Fruit fly (Drosophila melanogaster) whole organism, embryonic: ENCODE data around the gene Crz.
A peak's percentile ranks its signal among the peaks of the same experiment; 100 is the strongest.

ENCODE experiments used
- Asciz ChIP-seq: fragments of 200-800 bp; sonication (Bioruptor generic); optimal IDR thresholded peaks from 2 replicates; lab custom pipeline; 2017; ENCODE audit warnings: missing biosample characterization, mild to moderate bottlenecking, missing genetic modification characterization, missing genetic modification reagents
- CG10366 ChIP-seq: fragments of 200-800 bp; sonication (Bioruptor generic); IDR thresholded peaks from 2 replicates; pipeline ENCODE4 v1.3.6; 2022; ENCODE audit warnings: missing biosample characterization, missing genetic modification characterization
- CG10979 ChIP-seq: fragments of 200-800 bp; sonication (Bioruptor generic); optimal IDR thresholded peaks from 2 replicates; lab custom pipeline; 2018; ENCODE audit warnings: missing biosample characterization, mild to moderate bottlenecking, missing genetic modification characterization, moderate library complexity
- CG13424 ChIP-seq: fragments of 200-800 bp; sonication (Bioruptor generic); optimal IDR thresholded peaks from 2 replicates; lab custom pipeline; 2019; ENCODE audit warnings: missing biosample characterization, mild to moderate bottlenecking, missing genetic modification characterization, moderate library complexity
- CG14667 ChIP-seq: fragments of 200-800 bp; sonication (Bioruptor generic); IDR thresholded peaks from 2 replicates; pipeline ENCODE4 v1.3.6; 2022; ENCODE audit warnings: missing biosample characterization, missing genetic modification characterization
- CG1602 ChIP-seq: fragments of 200-800 bp; sonication (Bioruptor generic); optimal IDR thresholded peaks from 3 replicates; lab custom pipeline; 2016; ENCODE audit warnings: missing biosample characterization, missing genetic modification characterization
- CG17328 ChIP-seq: fragments of 200-800 bp; sonication (Bioruptor generic); IDR thresholded peaks from 2 replicates; pipeline ENCODE4 v1.3.6; 2022; ENCODE audit warnings: missing biosample characterization, missing genetic modification characterization
- CG18262 ChIP-seq: fragments of 200-800 bp; optimal IDR thresholded peaks from 3 replicates; lab custom pipeline; 2019; ENCODE audit warnings: missing biosample characterization, mild to moderate bottlenecking, missing genetic modification characterization, moderate library complexity
- CG18476 ChIP-seq: fragments of 200-800 bp; sonication (Bioruptor generic); optimal IDR thresholded peaks from 2 replicates; lab custom pipeline; 2016; ENCODE audit warnings: missing biosample characterization, mild to moderate bottlenecking, missing genetic modification characterization
- CG18599 ChIP-seq: fragments of 200-800 bp; sonication (Bioruptor generic); optimal IDR thresholded peaks from 3 replicates; lab custom pipeline; 2017; ENCODE audit warnings: missing biosample characterization, missing genetic modification characterization, mild to moderate bottlenecking, moderate library complexity, missing genetic modification reagents
- CG2678 ChIP-seq: fragments of 200-800 bp; sonication (Bioruptor generic); optimal IDR thresholded peaks from 3 replicates; lab custom pipeline; 2019; ENCODE audit warnings: missing biosample characterization, mild to moderate bottlenecking, missing genetic modification characterization, moderate library complexity
- CG31441 ChIP-seq: fragments of 200-800 bp; sonication (Bioruptor generic); IDR thresholded peaks from 2 replicates; pipeline ENCODE4 v1.3.6; 2022; ENCODE audit warnings: missing biosample characterization, missing genetic modification characterization
- CG5180 ChIP-seq: fragments of 200-800 bp; sonication (Bioruptor generic); optimal IDR thresholded peaks from 3 replicates; lab custom pipeline; 2017; ENCODE audit warnings: missing biosample characterization, missing genetic modification characterization, mild to moderate bottlenecking, moderate library complexity, missing genetic modification reagents
- CG6175 ChIP-seq: fragments of 200-800 bp; sonication (Bioruptor generic); IDR thresholded peaks from 3 replicates; pipeline ENCODE4 v1.3.6; 2022; ENCODE audit warnings: missing biosample characterization, missing genetic modification characterization
- CG6272 ChIP-seq: fragments of 200-800 bp; sonication (Bioruptor generic); IDR thresholded peaks from 2 replicates; pipeline ENCODE4 v1.3.6; 2022; ENCODE audit warnings: missing biosample characterization, missing genetic modification characterization
- CG6683 ChIP-seq: fragments of 200-800 bp; sonication (Bioruptor generic); optimal IDR thresholded peaks from 2 replicates; lab custom pipeline; 2017; ENCODE audit warnings: missing biosample characterization, mild to moderate bottlenecking, missing genetic modification characterization, missing genetic modification reagents
- CG6765 ChIP-seq: fragments of 200-800 bp; sonication (Bioruptor generic); optimal IDR thresholded peaks from 3 replicates; lab custom pipeline; 2017; ENCODE audit warnings: missing biosample characterization, mild to moderate bottlenecking, missing genetic modification characterization
- CG9727 ChIP-seq: fragments of 200-800 bp; sonication (Bioruptor generic); optimal IDR thresholded peaks from 3 replicates; lab custom pipeline; 2017; ENCODE audit warnings: missing biosample characterization, mild to moderate bottlenecking, missing genetic modification characterization
- Fer2 ChIP-seq: fragments of 200-800 bp; sonication (Bioruptor generic); optimal IDR thresholded peaks from 2 replicates; lab custom pipeline; 2018; ENCODE audit warnings: missing biosample characterization, mild to moderate bottlenecking, missing genetic modification characterization, moderate library complexity
- Hand ChIP-seq: fragments of 200-800 bp; sonication (Bioruptor generic); optimal IDR thresholded peaks from 2 replicates; lab custom pipeline; 2017; ENCODE audit warnings: mild to moderate bottlenecking, missing biosample characterization, missing genetic modification reagents, missing genetic modification characterization
- Hr3 ChIP-seq: fragments of 200-800 bp; sonication (Bioruptor generic); optimal IDR thresholded peaks from 3 replicates; lab custom pipeline; 2016; ENCODE audit warnings: missing biosample characterization, missing genetic modification characterization
- Hr51 ChIP-seq, 2 experiments: fragments of 200-800 bp; sonication (Bioruptor generic); optimal IDR thresholded peaks; 2 replicates in 1 of 2; 3 replicates in 1 of 2; lab custom pipeline; 2016 to 2018; ENCODE audit warnings: missing biosample characterization in 2 of 2, missing genetic modification characterization in 2 of 2, mild to moderate bottlenecking in 1 of 2, moderate library complexity in 1 of 2
- MTF-1 ChIP-seq: fragments of 200-800 bp; sonication (Bioruptor generic); optimal IDR thresholded peaks from 2 replicates; lab custom pipeline; 2018; ENCODE audit warnings: missing biosample characterization, mild to moderate bottlenecking, missing genetic modification characterization, borderline replicate concordance
- Med ChIP-seq: fragments of 200-800 bp; sonication (Bioruptor generic); peaks from one replicate; lab custom pipeline; 2016; ENCODE audit warnings: missing biosample characterization, missing genetic modification characterization, mild to moderate bottlenecking, inconsistent platforms, moderate library complexity
- NfI ChIP-seq: fragments of 200-800 bp; sonication (Bioruptor generic); optimal IDR thresholded peaks from 3 replicates; lab custom pipeline; 2018; ENCODE audit warnings: missing biosample characterization, mild to moderate bottlenecking, missing genetic modification characterization, moderate library complexity
- Opbp ChIP-seq: fragments of 200-800 bp; sonication (Bioruptor generic); IDR thresholded peaks from 3 replicates; pipeline ENCODE4 v1.3.6; 2022; ENCODE audit warnings: missing biosample characterization, missing genetic modification characterization; ENCODE audit not compliant: partially characterized antibody
- PHDP ChIP-seq: fragments of 200-800 bp; sonication (Bioruptor generic); optimal IDR thresholded peaks from 3 replicates; lab custom pipeline; 2018; ENCODE audit warnings: missing biosample characterization, mild to moderate bottlenecking, missing genetic modification characterization, moderate library complexity
- Six4 ChIP-seq: fragments of 200-800 bp; sonication (Bioruptor generic); optimal IDR thresholded peaks from 2 replicates; lab custom pipeline; 2016; ENCODE audit warnings: missing biosample characterization, missing genetic modification characterization
- Sox102F ChIP-seq: fragments of 200-800 bp; sonication (Bioruptor generic); optimal IDR thresholded peaks from 2 replicates; lab custom pipeline; 2018; ENCODE audit warnings: missing biosample characterization, mild to moderate bottlenecking, missing genetic modification characterization, moderate library complexity
- Spps ChIP-seq: fragments of 200-800 bp; sonication (Bioruptor generic); optimal IDR thresholded peaks from 2 replicates; lab custom pipeline; 2018; ENCODE audit warnings: missing biosample characterization, mild to moderate bottlenecking, missing genetic modification characterization
- Ssrp ChIP-seq: fragments of 200-800 bp; sonication (Bioruptor generic); optimal IDR thresholded peaks from 2 replicates; lab custom pipeline; 2018; ENCODE audit warnings: missing biosample characterization, mild to moderate bottlenecking, missing genetic modification characterization, moderate library complexity
- Vsx1 ChIP-seq: fragments of 200-800 bp; sonication (Bioruptor generic); optimal IDR thresholded peaks from 2 replicates; lab custom pipeline; 2017; ENCODE audit warnings: missing biosample characterization, mild to moderate bottlenecking, missing genetic modification characterization, missing genetic modification reagents
- al ChIP-seq: fragments of 200-800 bp; sonication (Bioruptor generic); IDR thresholded peaks from 2 replicates; pipeline ENCODE4 v1.3.6; 2022; ENCODE audit warnings: missing biosample characterization, missing genetic modification characterization
- amos ChIP-seq: fragments of 200-800 bp; sonication (Bioruptor generic); IDR thresholded peaks from 2 replicates; pipeline ENCODE4 v1.3.6; 2022; ENCODE audit warnings: missing biosample characterization, missing genetic modification characterization; ENCODE audit not compliant: partially characterized antibody
- disco-r ChIP-seq: fragments of 200-800 bp; sonication (Bioruptor generic); optimal IDR thresholded peaks from 2 replicates; lab custom pipeline; 2016; ENCODE audit warnings: missing biosample characterization, missing genetic modification characterization
- dmrt11E ChIP-seq: fragments of 200-800 bp; sonication (Bioruptor generic); optimal IDR thresholded peaks from 3 replicates; lab custom pipeline; 2018; ENCODE audit warnings: missing biosample characterization, mild to moderate bottlenecking, missing genetic modification characterization, moderate library complexity
- esg ChIP-seq: fragments of 200-800 bp; sonication (Bioruptor generic); conservative IDR thresholded peaks from 2 replicates; pipeline ENCODE4 v1.3.6; 2022; ENCODE audit warnings: missing biosample characterization, missing genetic modification characterization
- gcm2 ChIP-seq: fragments of 200-800 bp; sonication (Bioruptor generic); optimal IDR thresholded peaks from 2 replicates; lab custom pipeline; 2016; ENCODE audit warnings: missing biosample characterization, missing genetic modification characterization
- ind ChIP-seq: fragments of 200-800 bp; sonication (Bioruptor generic); optimal IDR thresholded peaks from 3 replicates; lab custom pipeline; 2016; ENCODE audit warnings: missing biosample characterization, missing genetic modification characterization
- lola ChIP-seq, 3 experiments: fragments of >200 bp in 2 of 3; fragments of 200-800 bp in 1 of 3; sonication (Bioruptor generic) in 1 of 3; optimal IDR thresholded peaks; 2 replicates each; lab custom pipeline; 2017 to 2019; ENCODE audit warnings: missing biosample characterization in 3 of 3, missing genetic modification characterization in 3 of 3, mild to moderate bottlenecking in 1 of 3, moderate library complexity in 1 of 3
- nmo ChIP-seq: fragments of 200-800 bp; sonication (Bioruptor generic); optimal IDR thresholded peaks from 2 replicates; lab custom pipeline; 2018; ENCODE audit warnings: missing biosample characterization, mild to moderate bottlenecking, missing genetic modification characterization, moderate library complexity
- repo ChIP-seq: fragments of 200-800 bp; sonication (Bioruptor generic); optimal IDR thresholded peaks from 2 replicates; lab custom pipeline; 2016; ENCODE audit warnings: missing biosample characterization, missing genetic modification characterization
- row ChIP-seq: fragments of 200-800 bp; sonication (Bioruptor generic); IDR thresholded peaks from 3 replicates; pipeline ENCODE4 v1.3.6; 2022; ENCODE audit warnings: missing biosample characterization, missing genetic modification characterization
- salm ChIP-seq: fragments of 200-800 bp; sonication (Bioruptor generic); optimal IDR thresholded peaks from 2 replicates; lab custom pipeline; 2018; ENCODE audit warnings: missing biosample characterization, mild to moderate bottlenecking, missing genetic modification characterization
- sens ChIP-seq: fragments of 200-800 bp; sonication (Bioruptor generic); peaks from one replicate; lab custom pipeline; 2016; ENCODE audit warnings: missing biosample characterization, missing genetic modification characterization
- sna ChIP-seq: fragments of 200-800 bp; sonication (Bioruptor generic); IDR thresholded peaks from 2 replicates; pipeline ENCODE4 v1.3.6; 2022; ENCODE audit warnings: missing biosample characterization, missing genetic modification characterization; ENCODE audit not compliant: partially characterized antibody
- stc ChIP-seq: fragments of 200-800 bp; sonication (Bioruptor generic); IDR thresholded peaks from 2 replicates; pipeline ENCODE4 v1.3.6; 2022; ENCODE audit warnings: missing biosample characterization, missing genetic modification characterization
- tin ChIP-seq: fragments of 200-800 bp; sonication (Bioruptor generic); optimal IDR thresholded peaks from 3 replicates; lab custom pipeline; 2016; ENCODE audit warnings: missing biosample characterization, missing genetic modification characterization

The Crz gene

dm6 chr3R:14351418-14351817 is 36.8 kb downstream of the Crz start (continued):
- no peak for TF ChIP-seq CG6175 (GFP tag; lab: Robert Waterston, UW)
- 0 out of 2 replicates have a peak, but pooled peaks have one; percentile 9 for TF ChIP-seq CG17328 (GFP tag; lab: Robert Waterston, UW)
- peak; percentile 33 for TF ChIP-seq Asciz (GFP tag; lab: Kevin White, UChicago)
- peak; percentile 33 for TF ChIP-seq PHDP
- peak; percentile 65 for TF ChIP-seq CG18599 (GFP tag; lab: Kevin White, UChicago)
- peak; percentile 14; the same call in 1 of the 2 replicates for TF ChIP-seq CG10366 (GFP tag; lab: Robert Waterston, UW)
- TF ChIP-seq lola (GFP tag; optimal IDR thresholded peaks at IDR 0.05; lab: Kevin White, UChicago), result peak in 1 of 3 experiments; percentile 10
- no peak for TF ChIP-seq gcm2 (GFP tag; lab: Kevin White, UChicago)
- peak; percentile 83 for TF ChIP-seq Med (GFP tag; lab: Kevin White, UChicago)
- TF ChIP-seq salm (tag; lab: Kevin White, UChicago), result no peak
- TF ChIP-seq Sox102F (GFP tag; lab: Kevin White, UChicago), result peak; percentile 56
- TF ChIP-seq nmo (GFP tag; lab: Kevin White, UChicago), result peak; percentile 43
- TF ChIP-seq CG2678 (tag; lab: Kevin White, UChicago), result peak; percentile 59
- TF ChIP-seq CG13424 (tag; lab: Kevin White, UChicago), result peak; percentile 47
- TF ChIP-seq sens (GFP tag; lab: Kevin White, UChicago), result peak; percentile 70
- peak; percentile 6 for TF ChIP-seq CG5180 (GFP tag; lab: Kevin White, UChicago)
- peak; percentile 50 for TF ChIP-seq Hand (GFP tag; lab: Kevin White, UChicago)
- TF ChIP-seq NfI (GFP tag; lab: Kevin White, UChicago), result peak; percentile 15
- TF ChIP-seq tin (GFP tag; lab: Kevin White, UChicago), result no peak
- peak; percentile 8 for TF ChIP-seq CG18476 (GFP tag; lab: Kevin White, UChicago)
- TF ChIP-seq CG6765, result peak; percentile 21
- no peak for TF ChIP-seq sna (GFP tag; lab: Robert Waterston, UW)
- 0 out of 2 replicates have a peak, but pooled peaks have one; percentile 29 for TF ChIP-seq esg
- peak in 1 of 2 experiments; percentile 66 for TF ChIP-seq Hr51 (GFP tag; optimal IDR thresholded peaks at IDR 0.05; lab: Kevin White, UChicago)
- no peak for TF ChIP-seq Hr3
- no peak for TF ChIP-seq disco-r (GFP tag; lab: Kevin White, UChicago)
- peak; percentile 39 for TF ChIP-seq CG10979 (tag; lab: Kevin White, UChicago)
- peak; percentile 0 for TF ChIP-seq dmrt11E (tag; lab: Kevin White, UChicago)
- TF ChIP-seq, all 482 proteins: peak for 108

dm6 chr3R:14353733-14354152 is 39.1 kb downstream of the Crz start:
- TF ChIP-seq row (GFP tag; lab: Robert Waterston, UW), result peak; percentile 58
- no peak for TF ChIP-seq amos (GFP tag; lab: Robert Waterston, UW)
- peak; percentile 71 for TF ChIP-seq CG13424 (tag; lab: Kevin White, UChicago)
- TF ChIP-seq CG1602 (GFP tag; lab: Kevin White, UChicago), result peak; percentile 18
- TF ChIP-seq Six4 (GFP tag; lab: Kevin White, UChicago), result peak; percentile 40
- TF ChIP-seq CG5180 (GFP tag; lab: Kevin White, UChicago), result peak; percentile 67
- TF ChIP-seq repo (GFP tag; lab: Kevin White, UChicago), result no peak
- peak; percentile 20 for TF ChIP-seq MTF-1
- TF ChIP-seq Opbp (GFP tag; lab: Robert Waterston, UW), result no peak
- TF ChIP-seq ind (GFP tag; lab: Kevin White, UChicago), result peak; percentile 72
- peak; percentile 7 for TF ChIP-seq Vsx1 (GFP tag; lab: Kevin White, UChicago)
- TF ChIP-seq al (GFP tag; lab: Robert Waterston, UW), result peak; percentile 46
- TF ChIP-seq Spps, result peak; percentile 48
- TF ChIP-seq CG18262 (tag; lab: Kevin White, UChicago), result peak; percentile 81
- TF ChIP-seq CG14667 (GFP tag; lab: Robert Waterston, UW), result 0 out of 2 replicates have a peak, but pooled peaks have one; percentile 25
- TF ChIP-seq CG6272 (GFP tag; lab: Robert Waterston, UW), result no peak
- TF ChIP-seq Fer2 (tag; lab: Kevin White, UChicago), result peak; percentile 70
- peak; percentile 78 for TF ChIP-seq CG9727 (GFP tag; lab: Kevin White, UChicago)
- peak; percentile 57 for TF ChIP-seq stc
- peak; percentile 72 for TF ChIP-seq CG6683 (GFP tag; lab: Kevin White, UChicago)
- TF ChIP-seq CG31441 (GFP tag; lab: Robert Waterston, UW), result peak; percentile 88
- TF ChIP-seq Ssrp (tag; lab: Kevin White, UChicago), result peak; percentile 65
